1 fruit fly cellular context compared by ENCODE assay signal in the genomic region with DNA sequence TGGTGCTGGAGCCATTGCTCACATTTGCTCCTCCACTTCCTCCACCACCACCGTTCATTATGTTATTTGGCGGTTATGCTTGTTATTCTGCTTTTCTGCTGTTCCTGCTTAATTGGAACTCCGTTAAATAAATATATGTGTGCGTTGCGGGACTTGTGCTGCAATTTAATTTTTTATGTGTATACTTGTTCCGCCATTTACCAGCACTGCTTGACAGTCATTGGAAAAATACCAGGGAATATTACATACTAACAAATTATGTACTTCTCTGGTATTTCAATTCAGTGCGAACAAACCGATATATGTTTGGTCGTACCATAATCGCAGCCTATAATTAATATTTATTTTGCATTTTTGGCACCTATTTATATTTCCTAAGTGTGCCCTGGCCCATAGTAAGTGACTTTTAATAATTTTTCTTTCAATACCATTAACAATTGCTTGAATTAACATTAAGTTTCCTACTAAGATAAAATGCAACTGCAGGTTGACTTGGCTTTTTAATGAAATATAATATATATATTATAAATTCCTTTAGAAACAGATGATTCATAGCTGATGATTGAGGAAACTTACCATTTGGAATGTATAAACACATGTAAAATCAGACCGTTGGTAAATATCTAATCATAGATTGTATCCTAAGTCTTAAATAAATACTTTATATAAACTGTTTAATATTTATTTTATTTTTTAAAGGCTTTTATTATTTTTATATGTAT.
TF ChIP-seq lines count a peak whose summit lies in the region.

TSS of gene krz (minus strand) at position 212 of the 722 bp plus-strand sequence.
TSS of gene mod (plus strand) at position 279 of the 722 bp plus-strand sequence.

TF ChIP-seq in whole organism, embryonic, 481 proteins besides CTCF, POLR2A, EP300 and RAD21 (continued from another document):
- TF ChIP-seq CG16813 (GFP tag; IDR thresholded peaks at IDR 0.05; lab: Robert Waterston, UW; ENCODE audit: partially characterized antibody): peak; percentile 29; the same call in 1 of the 3 replicates
- peak; percentile 44 for TF ChIP-seq Ets97D (GFP tag; optimal IDR thresholded peaks at IDR 0.05; lab: Kevin White, UChicago)
- TF ChIP-seq cas (GFP tag; IDR thresholded peaks at IDR 0.05; lab: Robert Waterston, UW): no peak
- TF ChIP-seq CoRest (tag; optimal IDR thresholded peaks at IDR 0.05; lab: Kevin White, UChicago): peak; percentile 61
- TF ChIP-seq CG11085 (GFP tag; IDR thresholded peaks at IDR 0.05; lab: Robert Waterston, UW): no peak
- no peak for TF ChIP-seq CG17912 (GFP tag; optimal IDR thresholded peaks at IDR 0.05; lab: Kevin White, UChicago)
- TF ChIP-seq bigmax (GFP tag; optimal IDR thresholded peaks at IDR 0.05; lab: Kevin White, UChicago): no peak
- peak; percentile 28; the same call in 1 of the 2 replicates for TF ChIP-seq Scr (GFP tag; IDR thresholded peaks at IDR 0.05; lab: Robert Waterston, UW; ENCODE audit: partially characterized antibody)
- no peak for TF ChIP-seq D (optimal IDR thresholded peaks at IDR 0.05; lab: Kevin White, UChicago)
- TF ChIP-seq D (GFP tag; optimal IDR thresholded peaks at IDR 0.05; lab: Kevin White, UChicago): peak; percentile 0
- peak; percentile 29 for TF ChIP-seq CG12744 (GFP tag; optimal IDR thresholded peaks at IDR 0.05; lab: Kevin White, UChicago)
- no peak for TF ChIP-seq CG3407 (GFP tag; optimal IDR thresholded peaks at IDR 0.05; lab: Kevin White, UChicago)
- peak; percentile 58 for TF ChIP-seq stwl (tag; optimal IDR thresholded peaks at IDR 0.05; lab: Kevin White, UChicago)
- TF ChIP-seq al (GFP tag; IDR thresholded peaks at IDR 0.05; lab: Robert Waterston, UW): no peak
- peak; percentile 13; the same call in 1 of the 2 replicates for TF ChIP-seq onecut (GFP tag; IDR thresholded peaks at IDR 0.05; lab: Robert Waterston, UW)
- TF ChIP-seq gro (GFP tag; optimal IDR thresholded peaks at IDR 0.05; lab: Kevin White, UChicago): peak; percentile 45
- TF ChIP-seq tup (GFP tag; optimal IDR thresholded peaks at IDR 0.05; lab: Kevin White, UChicago): no peak
- no peak for TF ChIP-seq CG8359 (GFP tag; optimal IDR thresholded peaks at IDR 0.05; lab: Kevin White, UChicago; ENCODE audit: borderline replicate concordance)
- no peak for TF ChIP-seq Trl (optimal IDR thresholded peaks at IDR 0.05; lab: Kevin White, UChicago)
- no peak for TF ChIP-seq Trl (GFP tag; optimal IDR thresholded peaks at IDR 0.05; lab: Kevin White, UChicago)
- TF ChIP-seq Ets65A (GFP tag; lab: Kevin White, UChicago): peak; percentile 65
- TF ChIP-seq CG18476 (GFP tag; optimal IDR thresholded peaks at IDR 0.05; lab: Kevin White, UChicago): no peak
- no peak for TF ChIP-seq cg (GFP tag; optimal IDR thresholded peaks at IDR 0.05; lab: Kevin White, UChicago)
- peak; percentile 51; the same call in 1 of the 2 replicates for TF ChIP-seq Bgb (GFP tag; IDR thresholded peaks at IDR 0.05; lab: Robert Waterston, UW; ENCODE audit: partially characterized antibody)
- no peak for TF ChIP-seq nau (GFP tag; optimal IDR thresholded peaks at IDR 0.05; lab: Kevin White, UChicago)
- no peak for TF ChIP-seq CG6854 (GFP tag; optimal IDR thresholded peaks at IDR 0.05; lab: Kevin White, UChicago)
- no peak for TF ChIP-seq H15 (GFP tag; IDR thresholded peaks at IDR 0.05; lab: Robert Waterston, UW)
- no peak for TF ChIP-seq CG9609 (GFP tag; optimal IDR thresholded peaks at IDR 0.05; lab: Kevin White, UChicago)
- no peak for TF ChIP-seq otp (GFP tag; IDR thresholded peaks at IDR 0.05; lab: Robert Waterston, UW)
- no peak for TF ChIP-seq CG12071 (GFP tag; optimal IDR thresholded peaks at IDR 0.05; lab: Kevin White, UChicago)
- peak; percentile 74 for TF ChIP-seq CG17802 (tag; optimal IDR thresholded peaks at IDR 0.05; lab: Kevin White, UChicago)
- no peak for TF ChIP-seq CG10979 (tag; optimal IDR thresholded peaks at IDR 0.05; lab: Kevin White, UChicago)
- TF ChIP-seq YL-1 (GFP tag; optimal IDR thresholded peaks at IDR 0.05; lab: Kevin White, UChicago): peak; percentile 61
- peak; percentile 28 for TF ChIP-seq CG18262 (tag; optimal IDR thresholded peaks at IDR 0.05; lab: Kevin White, UChicago)
- TF ChIP-seq CG13287 (GFP tag; IDR thresholded peaks at IDR 0.05; lab: Robert Waterston, UW; ENCODE audit: partially characterized antibody): peak; percentile 37; the same call in 1 of the 2 replicates
- TF ChIP-seq pita (GFP tag; optimal IDR thresholded peaks at IDR 0.05; lab: Kevin White, UChicago): no peak
- TF ChIP-seq Fer3 (tag; optimal IDR thresholded peaks at IDR 0.05; lab: Kevin White, UChicago): peak; percentile 32
- no peak for TF ChIP-seq CG6683 (GFP tag; optimal IDR thresholded peaks at IDR 0.05; lab: Kevin White, UChicago)
- peak; percentile 48 for TF ChIP-seq Ssrp (tag; optimal IDR thresholded peaks at IDR 0.05; lab: Kevin White, UChicago)
- TF ChIP-seq CG2712 (tag; optimal IDR thresholded peaks at IDR 0.05; lab: Kevin White, UChicago): peak; percentile 7
- peak; percentile 48; the same call in 1 of the 3 replicates for TF ChIP-seq tgo (GFP tag; IDR thresholded peaks at IDR 0.05; lab: Robert Waterston, UW)
- no peak for TF ChIP-seq ham (GFP tag; IDR thresholded peaks at IDR 0.05; lab: Robert Waterston, UW)
- TF ChIP-seq Antp (GFP tag; optimal IDR thresholded peaks at IDR 0.05; lab: Kevin White, UChicago): peak; percentile 20
- no peak for TF ChIP-seq CG6791 (GFP tag; IDR thresholded peaks at IDR 0.05; lab: Robert Waterston, UW; ENCODE audit: partially characterized antibody)
- peak; percentile 91 for TF ChIP-seq sens (GFP tag; lab: Kevin White, UChicago)
- TF ChIP-seq CG12104 (GFP tag; optimal IDR thresholded peaks at IDR 0.05; lab: Kevin White, UChicago): no peak
- peak; percentile 50 for TF ChIP-seq HmgZ (tag; optimal IDR thresholded peaks at IDR 0.05; lab: Kevin White, UChicago)
- no peak for TF ChIP-seq ab (GFP tag; optimal IDR thresholded peaks at IDR 0.05; lab: Kevin White, UChicago)
- TF ChIP-seq CG3065 (GFP tag; optimal IDR thresholded peaks at IDR 0.05; lab: Kevin White, UChicago): no peak
- peak; percentile 24 for TF ChIP-seq CG14710 (tag; optimal IDR thresholded peaks at IDR 0.05; lab: Kevin White, UChicago)
- peak; percentile 24 for TF ChIP-seq CG17385 (GFP tag; optimal IDR thresholded peaks at IDR 0.05; lab: Kevin White, UChicago)
- TF ChIP-seq grau (tag; optimal IDR thresholded peaks at IDR 0.05; lab: Kevin White, UChicago): peak; percentile 37
- no peak for TF ChIP-seq Opbp (GFP tag; IDR thresholded peaks at IDR 0.05; lab: Robert Waterston, UW; ENCODE audit: partially characterized antibody)
- no peak for TF ChIP-seq salm (tag; optimal IDR thresholded peaks at IDR 0.05; lab: Kevin White, UChicago)
- TF ChIP-seq az2 (GFP tag; optimal IDR thresholded peaks at IDR 0.05; lab: Kevin White, UChicago): no peak
- no peak for TF ChIP-seq CG34224 (GFP tag; IDR thresholded peaks at IDR 0.05; lab: Robert Waterston, UW; ENCODE audit: partially characterized antibody)
- TF ChIP-seq CG8281 (tag; optimal IDR thresholded peaks at IDR 0.05; lab: Kevin White, UChicago): no peak
- no peak for TF ChIP-seq CG4730 (GFP tag; IDR thresholded peaks at IDR 0.05; lab: Robert Waterston, UW)
- 0 out of 2 replicates have a peak, but pooled peaks have one; percentile 7 for TF ChIP-seq HLH3B (GFP tag; IDR thresholded peaks at IDR 0.05; lab: Robert Waterston, UW)
- no peak for TF ChIP-seq Hr39 (optimal IDR thresholded peaks at IDR 0.05; lab: Kevin White, UChicago)
- no peak for TF ChIP-seq Hmx (GFP tag; optimal IDR thresholded peaks at IDR 0.05; lab: Kevin White, UChicago)
- peak; percentile 24; the same call in 1 of the 4 replicates for TF ChIP-seq Gug (GFP tag; IDR thresholded peaks at IDR 0.05; lab: Robert Waterston, UW)
- TF ChIP-seq CG9817 (tag; optimal IDR thresholded peaks at IDR 0.05; lab: Kevin White, UChicago): no peak
- peak; percentile 44; the same call in 1 of the 2 replicates for TF ChIP-seq vvl (GFP tag; IDR thresholded peaks at IDR 0.05; lab: Robert Waterston, UW)
- TF ChIP-seq eve (GFP tag; optimal IDR thresholded peaks at IDR 0.05; lab: Kevin White, UChicago): no peak
- TF ChIP-seq chm (GFP tag; IDR thresholded peaks at IDR 0.05; lab: Robert Waterston, UW): peak; percentile 49; the same call in 1 of the 2 replicates
- TF ChIP-seq CG4328 (GFP tag; optimal IDR thresholded peaks at IDR 0.05; lab: Kevin White, UChicago): no peak
- 0 out of 2 replicates have a peak, but pooled peaks have one; percentile 30 for TF ChIP-seq Ptx1 (GFP tag; IDR thresholded peaks at IDR 0.05; lab: Robert Waterston, UW)
- TF ChIP-seq dati (GFP tag; IDR thresholded peaks at IDR 0.05; lab: Robert Waterston, UW): no peak
- no peak for TF ChIP-seq CG14667 (GFP tag; IDR thresholded peaks at IDR 0.05; lab: Robert Waterston, UW)
- TF ChIP-seq pho (GFP tag; optimal IDR thresholded peaks at IDR 0.05; lab: Kevin White, UChicago): peak; percentile 30
- TF ChIP-seq tx (GFP tag; optimal IDR thresholded peaks at IDR 0.05; lab: Kevin White, UChicago): peak; percentile 46
- TF ChIP-seq Nf-YC (tag; optimal IDR thresholded peaks at IDR 0.05; lab: Kevin White, UChicago): peak; percentile 10
- peak; percentile 2 for TF ChIP-seq shn (GFP tag; optimal IDR thresholded peaks at IDR 0.05; lab: Kevin White, UChicago)
- peak; percentile 92 for TF ChIP-seq CG30020 (tag; optimal IDR thresholded peaks at IDR 0.05; lab: Kevin White, UChicago)
- peak; percentile 14 for TF ChIP-seq CG4707 (GFP tag; optimal IDR thresholded peaks at IDR 0.05; lab: Kevin White, UChicago)
